Worm (Caenorhabditis elegans) whole organism, L2 larva: Measurements from ENCODE around the gene W06H8.6.

Source experiments
- ZK546.5 ChIP-seq: sonication (generic microtip); optimal IDR thresholded peaks from 2 replicates; lab custom pipeline; 2017; ENCODE audit warnings: missing biosample characterization, missing genetic modification characterization
- ceh-16 ChIP-seq: fragments of 150-350 bp; optimal IDR thresholded peaks from 2 replicates; lab custom pipeline; 2014; ENCODE audit warnings: missing biosample characterization, missing genetic modification characterization
- egl-27 ChIP-seq: sonication (generic microtip); optimal IDR thresholded peaks from 3 replicates; lab custom pipeline; 2017; ENCODE audit warnings: missing biosample characterization, missing genetic modification reagents, missing genetic modification characterization
- elt-3 ChIP-seq: sonication (generic microtip); optimal IDR thresholded peaks from 2 replicates; lab custom pipeline; 2017; ENCODE audit warnings: missing biosample characterization, missing genetic modification characterization
- lin-13 ChIP-seq: fragments of 150-350 bp; optimal IDR thresholded peaks from 2 replicates; lab custom pipeline; 2014; ENCODE audit warnings: missing biosample characterization, missing genetic modification reagents, missing genetic modification characterization
- nhr-10 ChIP-seq: sonication (generic microtip); optimal IDR thresholded peaks from 2 replicates; lab custom pipeline; 2017; ENCODE audit warnings: missing biosample characterization, missing genetic modification characterization
- nhr-25 ChIP-seq: fragments of 150-350 bp; sonication (generic microtip); optimal IDR thresholded peaks from 3 replicates; lab custom pipeline; 2014; ENCODE audit warnings: missing biosample characterization, missing genetic modification characterization
- skn-1 ChIP-seq: sonication (generic microtip); optimal IDR thresholded peaks from 2 replicates; lab custom pipeline; 2017; ENCODE audit warnings: missing biosample characterization, missing genetic modification characterization

DNA sequence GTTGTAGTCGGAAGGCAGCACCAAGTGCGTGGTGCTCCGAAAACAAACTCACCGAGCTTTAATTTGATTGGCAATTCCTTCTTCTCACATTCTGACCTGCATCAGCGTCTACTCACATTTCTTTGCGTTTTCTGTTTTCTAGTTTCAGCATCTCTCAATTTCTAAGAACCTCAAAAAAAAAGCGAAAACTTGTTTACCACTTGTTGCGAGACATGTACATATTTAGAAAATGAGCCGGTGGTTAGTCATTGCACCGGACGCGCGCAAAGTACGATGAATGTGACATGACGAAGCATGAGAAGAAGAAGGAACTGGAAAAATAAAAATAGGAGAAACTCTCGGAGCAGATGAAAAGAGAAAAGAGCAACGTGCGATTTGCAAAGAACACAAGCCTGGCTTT lies 17.8 kb upstream of the W06H8.6 start:
- TF ChIP-seq nhr-10 (tag; lab: Kevin White, UChicago) = no peak
- no peak for TF ChIP-seq skn-1
- TF ChIP-seq lin-13 (GFP tag; lab: Kevin White, UChicago) = no peak
- TF ChIP-seq ceh-16 (tag; lab: Kevin White, UChicago) = no peak
- TF ChIP-seq nhr-25 (tag; lab: Kevin White, UChicago) = no peak
- TF ChIP-seq elt-3 (tag; lab: Kevin White, UChicago) = no peak
- TF ChIP-seq ZK546.5 (tag; lab: Kevin White, UChicago) = no peak
- TF ChIP-seq egl-27 (tag; lab: Kevin White, UChicago) = no peak
